Fruit fly (Drosophila melanogaster) S2 (cell line): ENCODE data around the gene REPTOR-BP.

Experiments
- CG8478 ChIP-seq: fragments of >200 bp; optimal IDR thresholded peaks from 2 replicates; lab custom pipeline; 2018
- CTCF ChIP-seq, 2 experiments: fragments of >200 bp; optimal IDR thresholded peaks; 2 replicates each; lab custom pipeline; 2018

DNA sequence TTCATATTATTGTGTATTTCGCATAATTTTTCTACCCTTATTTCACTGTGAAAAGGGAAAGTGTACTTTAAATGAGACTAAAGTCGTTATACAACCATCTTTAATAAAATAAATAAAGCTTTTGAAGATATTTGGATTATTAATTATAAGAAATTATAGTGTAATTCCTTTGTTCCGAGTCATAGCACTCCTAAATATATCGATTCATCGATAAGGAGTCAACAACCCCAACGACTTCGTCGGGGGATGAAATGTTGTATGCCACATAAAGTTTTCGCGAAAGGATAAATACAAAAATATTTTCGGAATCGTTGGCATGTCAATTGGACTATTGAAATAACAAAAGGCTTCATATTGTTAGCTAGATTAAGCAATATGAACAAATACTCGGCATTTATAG, 12.3 kb upstream of the REPTOR-BP start, which contains the start of gene Ror:
- TF ChIP-seq CG8478 (no peak), CTCF (optimal IDR thresholded peaks at IDR 0.05; lab: Kevin White, UChicago) (no peak)
